Worm (Caenorhabditis elegans) whole organism, young adult: ENCODE results near the gene B0513.90.

ENCODE experiments used
- B0336.3 ChIP-seq: fragments of 200-800 bp; sonication (Bioruptor generic); IDR thresholded peaks from 2 replicates; pipeline ENCODE4 v1.3.6; 2022; ENCODE audit warnings: missing genetic modification characterization, missing compliant biosample characterization
- Y67H2A.10 ChIP-seq: fragments of 200-800 bp; sonication (Bioruptor generic); conservative IDR thresholded peaks from 2 replicates; pipeline ENCODE4 v1.3.6; 2022; ENCODE audit warnings: missing genetic modification reagents, missing genetic modification characterization, missing compliant biosample characterization
- atf-7 ChIP-seq: sonication (generic microtip); optimal IDR thresholded peaks from 2 replicates; lab custom pipeline; 2017; ENCODE audit warnings: mild to moderate bottlenecking, missing genetic modification characterization, missing compliant biosample characterization
- dox-1 ChIP-seq: fragments of 200-800 bp; sonication (Bioruptor generic); IDR thresholded peaks from 2 replicates; pipeline ENCODE4 v1.3.6; 2022; ENCODE audit warnings: missing genetic modification reagents, missing genetic modification characterization, missing compliant biosample characterization
- hrde-1 ChIP-seq: sonication (generic microtip); optimal IDR thresholded peaks from 2 replicates; lab custom pipeline; 2016; ENCODE audit warnings: missing genetic modification characterization, mild to moderate bottlenecking, missing compliant biosample characterization, moderate library complexity, missing genotype, missing genetic modification reagents, borderline replicate concordance
- lsy-27 ChIP-seq: sonication (generic microtip); optimal IDR thresholded peaks from 2 replicates; lab custom pipeline; 2017; ENCODE audit warnings: missing genetic modification characterization, mild to moderate bottlenecking, missing compliant biosample characterization, antibody characterized with exemption, missing genotype, borderline replicate concordance; ENCODE audit not compliant: insufficient read depth
- nhr-120 ChIP-seq: fragments of 200-800 bp; sonication (Bioruptor generic); IDR thresholded peaks from 2 replicates; pipeline ENCODE4 v1.3.6; 2022; ENCODE audit warnings: missing genetic modification characterization, missing compliant biosample characterization
- unc-130 ChIP-seq: sonication (generic microtip); optimal IDR thresholded peaks from 2 replicates; lab custom pipeline; 2016; ENCODE audit warnings: missing genetic modification reagents, missing genetic modification characterization, missing compliant biosample characterization
- unc-62 ChIP-seq: fragments of 150-350 bp; optimal IDR thresholded peaks from 2 replicates; lab custom pipeline; 2014; ENCODE audit warnings: missing biosample characterization, missing genetic modification reagents, missing genetic modification characterization
- ztf-25 ChIP-seq: fragments of 200-800 bp; sonication (Bioruptor generic); IDR thresholded peaks from 2 replicates; pipeline ENCODE4 v1.3.6; 2022; ENCODE audit warnings: missing genetic modification reagents, missing genetic modification characterization, missing compliant biosample characterization
- ztf-6 ChIP-seq: fragments of 200-800 bp; sonication (Bioruptor generic); IDR thresholded peaks from 2 replicates; pipeline ENCODE4 v1.3.6; 2022; ENCODE audit warnings: missing genetic modification reagents, missing genetic modification characterization, missing compliant biosample characterization

- TF ChIP-seq lsy-27 (no peak), B0336.3 (GFP tag; lab: Robert Waterston, UW) (no peak), unc-62 (GFP tag; lab: Kevin White, UChicago) (no peak), dox-1 (GFP tag; lab: Robert Waterston, UW) (no peak), ztf-6 (GFP tag; lab: Robert Waterston, UW) (no peak), atf-7 (tag; lab: Kevin White, UChicago) (no peak), nhr-120 (GFP tag; lab: Robert Waterston, UW) (no peak), Y67H2A.10 (no peak), ztf-25 (GFP tag; lab: Robert Waterston, UW) (no peak), unc-130 (GFP tag; lab: Kevin White, UChicago) (no peak), hrde-1 (tag; lab: Kevin White, UChicago) (no peak)
Observed at ce11 chrIV:13820862-13821261, 46.0 kb upstream of the B0513.90 start, which contains the start of gene Y45F10D.15.
